Worm (Caenorhabditis elegans) whole organism, L2 larva: ENCODE measurements around the gene ZK84.5.

Source experiments
- ZK546.5 ChIP-seq: sonication (generic microtip); optimal IDR thresholded peaks from 2 replicates; lab custom pipeline; 2017; ENCODE audit warnings: missing biosample characterization, missing genetic modification characterization
- aly-2 ChIP-seq: fragments of 150-350 bp; optimal IDR thresholded peaks from 2 replicates; lab custom pipeline; 2014; ENCODE audit warnings: missing biosample characterization, missing genetic modification characterization
- ama-1 ChIP-seq: fragments of 150-350 bp; optimal IDR thresholded peaks from 2 replicates; lab custom pipeline; 2018; ENCODE audit warnings: inconsistent platforms
- egl-27 ChIP-seq: sonication (generic microtip); optimal IDR thresholded peaks from 3 replicates; lab custom pipeline; 2017; ENCODE audit warnings: missing biosample characterization, missing genetic modification reagents, missing genetic modification characterization
- nhr-11 ChIP-seq: fragments of 150-350 bp; optimal IDR thresholded peaks from 2 replicates; lab custom pipeline; 2014; ENCODE audit warnings: missing biosample characterization, missing genetic modification characterization
- nhr-237 ChIP-seq: fragments of 150-350 bp; optimal IDR thresholded peaks from 2 replicates; lab custom pipeline; 2014; ENCODE audit warnings: missing biosample characterization, missing genetic modification characterization
- nhr-77 ChIP-seq: fragments of 150-350 bp; optimal IDR thresholded peaks from 2 replicates; lab custom pipeline; 2014; ENCODE audit warnings: missing biosample characterization, missing genetic modification characterization
- skn-1 ChIP-seq: sonication (generic microtip); optimal IDR thresholded peaks from 2 replicates; lab custom pipeline; 2017; ENCODE audit warnings: missing biosample characterization, missing genetic modification characterization
- sma-3 ChIP-seq: sonication (generic microtip); optimal IDR thresholded peaks from 2 replicates; lab custom pipeline; 2016; ENCODE audit warnings: missing genetic modification reagents, missing genetic modification characterization, missing compliant biosample characterization
- sma-9 ChIP-seq, 2 experiments: fragments of 150-350 bp in 1 of 2; sonication (generic microtip) in 1 of 2; optimal IDR thresholded peaks; 2 replicates each; lab custom pipeline; 2014 to 2016; ENCODE audit warnings: missing genetic modification characterization in 2 of 2, mild to moderate bottlenecking in 1 of 2, missing biosample characterization in 1 of 2, missing compliant biosample characterization in 1 of 2, missing genetic modification reagents in 1 of 2, moderate library complexity in 1 of 2
- zag-1 ChIP-seq: fragments of 150-350 bp; optimal IDR thresholded peaks from 2 replicates; lab custom pipeline; 2014; ENCODE audit warnings: missing biosample characterization, missing genetic modification characterization
- ztf-1 ChIP-seq: fragments of 200-800 bp; sonication (Bioruptor generic); conservative IDR thresholded peaks from 2 replicates; pipeline ENCODE4 v1.3.6; 2022; ENCODE audit warnings: missing genetic modification characterization, missing compliant biosample characterization

DNA sequence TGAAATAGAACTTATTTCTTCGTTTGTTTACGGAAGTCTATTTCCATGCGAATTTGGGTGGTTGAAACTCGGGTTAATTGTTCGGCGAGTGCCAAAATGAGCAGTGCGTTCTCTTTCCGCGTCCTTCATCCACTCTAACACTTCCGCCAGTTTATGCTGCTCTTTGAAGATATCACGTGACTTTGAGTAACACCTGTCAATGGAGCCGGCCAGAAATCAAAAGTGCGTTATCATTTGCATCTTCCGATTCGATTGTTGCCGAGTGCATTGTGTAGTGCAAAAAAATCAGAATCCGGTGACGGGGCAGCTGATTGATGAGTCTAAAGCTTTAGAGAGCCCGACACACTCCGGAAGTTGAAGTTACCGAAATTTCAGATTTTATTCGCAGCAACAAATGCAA lies 15.3 kb downstream of the ZK84.5 start:
- TF ChIP-seq nhr-237 (tag; lab: Kevin White, UChicago) (no peak), egl-27 (tag; lab: Kevin White, UChicago) (no peak), skn-1 (no peak), ama-1 (no peak), nhr-11 (tag; lab: Kevin White, UChicago) (no peak), aly-2 (tag; lab: Kevin White, UChicago) (no peak), ztf-1 (GFP tag; lab: Robert Waterston, UW) (no peak), ZK546.5 (no peak), sma-3 (GFP tag; lab: Kevin White, UChicago) (no peak), nhr-77 (tag; lab: Kevin White, UChicago) (no peak), zag-1 (tag; lab: Kevin White, UChicago) (no peak), sma-9 (GFP tag; optimal IDR thresholded peaks at IDR 0.05; lab: Kevin White, UChicago) (no peak), sma-9 (tag; optimal IDR thresholded peaks at IDR 0.05; lab: Kevin White, UChicago) (no peak)
